Worm (Caenorhabditis elegans) whole organism, midembryonic: Measurements from ENCODE around the gene daf-36.

Experiments used
- flt-1 ChIP-seq: fragments of 200-800 bp; sonication (Bioruptor generic); IDR thresholded peaks from 2 replicates; pipeline ENCODE4 v1.3.6; 2022; ENCODE audit warnings: missing genetic modification characterization, missing compliant biosample characterization
- klf-2 ChIP-seq: fragments of 200-800 bp; sonication (Bioruptor generic); conservative IDR thresholded peaks from 2 replicates; pipeline ENCODE4 v1.3.6; 2022; ENCODE audit warnings: missing genetic modification reagents, missing genetic modification characterization, missing compliant biosample characterization
- med-1 ChIP-seq: sonication (generic microtip); optimal IDR thresholded peaks from 2 replicates; lab custom pipeline; 2017; ENCODE audit warnings: missing genetic modification characterization, mild to moderate bottlenecking, missing compliant biosample characterization, antibody characterized with exemption, missing genetic modification reagents; ENCODE audit not compliant: insufficient read depth
- ref-1 ChIP-seq: fragments of 200-800 bp; sonication (Bioruptor generic); conservative IDR thresholded peaks from 2 replicates; pipeline ENCODE4 v1.3.6; 2022; ENCODE audit warnings: missing genetic modification reagents, missing genetic modification characterization, missing compliant biosample characterization

ce11 chrV:10273837-10274236 lies 48.3 kb upstream of the daf-36 start:
- TF ChIP-seq med-1 (GFP tag; lab: Kevin White, UChicago) (no peak), ref-1 (GFP tag; lab: Robert Waterston, UW) (no peak), flt-1 (no peak), klf-2 (GFP tag; lab: Robert Waterston, UW) (no peak)
